Worm (Caenorhabditis elegans): ENCODE measurements around the gene slc-17.9.

The slc-17.9 gene

ce11 chrX:9737730-9738129, 27.0 kb downstream of the slc-17.9 start, which contains the start of gene F15G9.5 (continued):
- no peak for TF ChIP-seq elt-1 (tag; optimal IDR thresholded peaks at IDR 0.05)
- no peak for TF ChIP-seq nhr-23 (tag; optimal IDR thresholded peaks at IDR 0.05)
- TF ChIP-seq blmp-1 (tag; optimal IDR thresholded peaks at IDR 0.05; ENCODE audit: insufficient read depth), result no peak
- no peak for TF ChIP-seq dmd-4 (tag; optimal IDR thresholded peaks at IDR 0.05)
- TF ChIP-seq ama-1 (optimal IDR thresholded peaks at IDR 0.05), result no peak

- TF ChIP-seq zag-1 (tag; optimal IDR thresholded peaks at IDR 0.05) (no peak), egl-27 (tag; optimal IDR thresholded peaks at IDR 0.05) (no peak), alr-1 (tag; optimal IDR thresholded peaks at IDR 0.05) (no peak), mab-5 (tag; optimal IDR thresholded peaks at IDR 0.05) (no peak), lin-11 (tag; optimal IDR thresholded peaks at IDR 0.05) (no peak), gmeb-1 (tag; optimal IDR thresholded peaks at IDR 0.05) (no peak), mbf-1 (tag; optimal IDR thresholded peaks at IDR 0.05) (no peak), dmd-4 (tag; optimal IDR thresholded peaks at IDR 0.05) (no peak), elt-3 (tag; optimal IDR thresholded peaks at IDR 0.05) (no peak), crh-2 (tag; optimal IDR thresholded peaks at IDR 0.05) (no peak), unc-55 (GFP tag; optimal IDR thresholded peaks at IDR 0.05) (no peak), nhr-6 (tag; optimal IDR thresholded peaks at IDR 0.05) (no peak), nhr-21 (tag; optimal IDR thresholded peaks at IDR 0.05) (no peak), lin-13 (GFP tag; optimal IDR thresholded peaks at IDR 0.05) (no peak), nhr-129 (tag; optimal IDR thresholded peaks at IDR 0.05) (no peak)
Observed at ce11 chrX:9735479-9735878, 29.2 kb downstream of the slc-17.9 start.

- TF ChIP-seq nhr-21 (tag; optimal IDR thresholded peaks at IDR 0.05), result no peak
- TF ChIP-seq R02D3.7 (tag; optimal IDR thresholded peaks at IDR 0.05), result no peak
- TF ChIP-seq nhr-23 (tag; optimal IDR thresholded peaks at IDR 0.05), result no peak
- no peak for TF ChIP-seq unc-55 (GFP tag; optimal IDR thresholded peaks at IDR 0.05)
- TF ChIP-seq nhr-237 (tag; optimal IDR thresholded peaks at IDR 0.05), result no peak
- TF ChIP-seq dmd-4 (tag; optimal IDR thresholded peaks at IDR 0.05), result no peak
- TF ChIP-seq lin-13 (GFP tag; optimal IDR thresholded peaks at IDR 0.05), result no peak
- no peak for TF ChIP-seq snpc-4 (tag; optimal IDR thresholded peaks at IDR 0.05)
- no peak for TF ChIP-seq elt-1 (tag; optimal IDR thresholded peaks at IDR 0.05)
- no peak for TF ChIP-seq ama-1 (optimal IDR thresholded peaks at IDR 0.05)
- no peak for TF ChIP-seq gmeb-1 (tag; optimal IDR thresholded peaks at IDR 0.05)
- TF ChIP-seq elt-3 (tag; optimal IDR thresholded peaks at IDR 0.05), result no peak
- no peak for TF ChIP-seq ceh-16 (tag; optimal IDR thresholded peaks at IDR 0.05)
- no peak for TF ChIP-seq alr-1 (tag; optimal IDR thresholded peaks at IDR 0.05)
- TF ChIP-seq fos-1 (tag; optimal IDR thresholded peaks at IDR 0.05), result no peak
Observed at ce11 chrX:9719070-9719469, 45.7 kb downstream of the slc-17.9 start.

- TF ChIP-seq nhr-25 (tag; optimal IDR thresholded peaks at IDR 0.05) (no peak), nhr-21 (tag; optimal IDR thresholded peaks at IDR 0.05) (no peak), R02D3.7 (tag; optimal IDR thresholded peaks at IDR 0.05) (no peak), elt-1 (tag; optimal IDR thresholded peaks at IDR 0.05) (no peak), alr-1 (tag; optimal IDR thresholded peaks at IDR 0.05) (no peak), nhr-237 (tag; optimal IDR thresholded peaks at IDR 0.05) (no peak), lin-13 (GFP tag; optimal IDR thresholded peaks at IDR 0.05) (no peak), mab-5 (tag; optimal IDR thresholded peaks at IDR 0.05) (no peak)
Observed at ce11 chrX:9717265-9717664, 47.5 kb downstream of the slc-17.9 start, which contains the start of gene him-4. him-4 (plus strand) TSS chrX:9717565.

- TF ChIP-seq sma-9 (GFP tag; optimal IDR thresholded peaks at IDR 0.05) (no peak), sma-9 (tag; optimal IDR thresholded peaks at IDR 0.05) (no peak), peb-1 (tag; optimal IDR thresholded peaks at IDR 0.05) (no peak), nhr-129 (tag; optimal IDR thresholded peaks at IDR 0.05) (no peak), lsy-2 (tag; optimal IDR thresholded peaks at IDR 0.05) (no peak), nhr-6 (tag; optimal IDR thresholded peaks at IDR 0.05) (no peak), elt-3 (tag; optimal IDR thresholded peaks at IDR 0.05) (no peak), unc-55 (GFP tag; optimal IDR thresholded peaks at IDR 0.05) (no peak), unc-39 (tag; optimal IDR thresholded peaks at IDR 0.05) (no peak), nhr-23 (tag; optimal IDR thresholded peaks at IDR 0.05) (no peak), blmp-1 (tag; optimal IDR thresholded peaks at IDR 0.05; ENCODE audit: insufficient read depth) (no peak), mbf-1 (tag; optimal IDR thresholded peaks at IDR 0.05) (no peak), mab-5 (tag; optimal IDR thresholded peaks at IDR 0.05) (no peak), ztf-11 (tag; optimal IDR thresholded peaks at IDR 0.05) (no peak), crh-2 (tag; optimal IDR thresholded peaks at IDR 0.05) (no peak), ceh-82 (tag; optimal IDR thresholded peaks at IDR 0.05) (no peak)
Observed at ce11 chrX:9713613-9714012, 51.1 kb downstream of the slc-17.9 start, which contains the start of gene F15G9.2. F15G9.2 (minus strand) TSS chrX:9713713.
